Worm (Caenorhabditis elegans): ENCODE measurements around the gene F42C5.3.
A peak's percentile ranks its signal among the peaks of the same experiment; 100 is the strongest.

Gene F42C5.3

DNA sequence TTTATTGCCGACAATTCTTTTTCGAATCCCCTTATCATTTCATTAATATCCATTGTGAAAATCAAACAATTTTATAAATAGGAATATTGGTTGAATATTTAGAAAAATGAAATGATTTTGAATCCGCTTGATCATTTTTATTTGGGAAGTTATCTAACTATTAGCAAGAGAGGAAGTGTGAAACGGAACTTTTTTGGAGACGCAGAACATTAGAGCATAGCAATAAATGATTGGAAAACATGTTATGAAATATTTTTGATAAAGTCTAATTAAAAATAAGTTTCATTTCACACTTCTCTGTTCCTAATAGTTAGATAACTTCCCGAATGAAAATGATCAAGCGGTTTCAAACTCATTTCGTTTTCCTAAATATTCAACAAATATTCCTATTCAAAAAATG, at the start of gene F42C5.3:
Gene F42C5.3, minus strand, starts transcription at position 101 of the 400 bp plus-strand sequence.
- no peak for TF ChIP-seq T22C8.4 (GFP tag; IDR thresholded peaks at IDR 0.05)
- no peak for TF ChIP-seq ref-1 (GFP tag; conservative IDR thresholded peaks at IDR 0.05)
- TF ChIP-seq med-1 (GFP tag; optimal IDR thresholded peaks at IDR 0.05; ENCODE audit: insufficient read depth): no peak
- TF ChIP-seq klf-2 (GFP tag; conservative IDR thresholded peaks at IDR 0.05): no peak
- TF ChIP-seq ztf-23 (GFP tag; IDR thresholded peaks at IDR 0.05): no peak
- TF ChIP-seq flt-1 (GFP tag; IDR thresholded peaks at IDR 0.05): no peak
- TF ChIP-seq cog-1 (tag; optimal IDR thresholded peaks at IDR 0.05): no peak
- no peak for TF ChIP-seq tab-1 (GFP tag; IDR thresholded peaks at IDR 0.05)
- no peak for TF ChIP-seq ztf-29 (GFP tag; IDR thresholded peaks at IDR 0.05)

DNA sequence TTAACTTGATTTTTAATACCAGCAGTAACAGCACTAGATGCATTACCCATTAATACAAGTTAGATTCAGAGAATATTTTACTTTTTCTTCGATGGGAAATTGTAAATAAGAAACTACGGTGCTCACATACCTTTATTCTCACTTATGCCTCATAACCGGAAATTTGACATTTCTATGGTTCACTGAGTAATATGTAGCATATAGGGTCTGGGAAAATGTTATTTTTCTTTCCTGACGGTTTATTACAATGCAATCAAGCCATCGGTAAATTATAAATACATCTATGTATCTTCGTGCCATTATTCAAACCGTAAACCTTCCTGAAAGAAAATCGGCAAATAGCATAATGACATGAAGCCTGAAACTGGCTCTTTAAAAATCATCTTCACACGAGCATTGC, 45.3 kb upstream of the F42C5.3 start, which contains the start of gene ocr-4:
Gene ocr-4, minus strand, starts transcription at position 101 of the 400 bp plus-strand sequence.
- TF ChIP-seq klf-2 (GFP tag; conservative IDR thresholded peaks at IDR 0.05) (no peak), ref-1 (GFP tag; conservative IDR thresholded peaks at IDR 0.05) (no peak), T22C8.4 (GFP tag; IDR thresholded peaks at IDR 0.05) (no peak), med-1 (GFP tag; optimal IDR thresholded peaks at IDR 0.05; ENCODE audit: insufficient read depth) (no peak), tab-1 (GFP tag; IDR thresholded peaks at IDR 0.05) (no peak), ztf-29 (GFP tag; IDR thresholded peaks at IDR 0.05) (no peak), ztf-23 (GFP tag; IDR thresholded peaks at IDR 0.05) (no peak), flt-1 (GFP tag; IDR thresholded peaks at IDR 0.05) (no peak), cog-1 (tag; optimal IDR thresholded peaks at IDR 0.05) (no peak)

DNA sequence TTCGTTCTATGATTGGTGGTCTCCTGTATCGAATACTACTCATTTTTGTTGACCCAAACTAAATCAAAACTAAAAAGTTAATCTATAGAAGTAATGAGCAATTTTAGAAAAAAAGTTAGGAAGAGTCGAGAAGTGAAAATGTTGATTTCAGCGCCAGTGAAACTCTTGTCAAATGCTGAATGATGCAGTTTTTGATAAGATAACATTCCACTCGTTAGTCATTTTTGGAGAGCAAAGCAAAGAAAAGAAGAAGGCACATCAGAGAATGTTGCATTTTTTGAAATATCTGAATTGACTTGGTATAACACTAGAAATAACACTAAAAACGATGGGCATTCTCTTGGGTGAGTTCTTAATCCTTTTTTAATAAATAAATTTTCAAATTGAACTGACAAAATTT, 41.5 kb upstream of the F42C5.3 start, which contains the start of gene sqst-2:
Gene sqst-2, minus strand, starts transcription at position 58 of the 400 bp plus-strand sequence.
- TF ChIP-seq flt-1 (GFP tag; IDR thresholded peaks at IDR 0.05) (no peak), ztf-23 (GFP tag; IDR thresholded peaks at IDR 0.05) (no peak), klf-2 (GFP tag; conservative IDR thresholded peaks at IDR 0.05) (no peak), T22C8.4 (GFP tag; IDR thresholded peaks at IDR 0.05) (no peak), med-1 (GFP tag; optimal IDR thresholded peaks at IDR 0.05; ENCODE audit: insufficient read depth) (no peak), ref-1 (GFP tag; conservative IDR thresholded peaks at IDR 0.05) (no peak), ztf-29 (GFP tag; IDR thresholded peaks at IDR 0.05) (no peak), tab-1 (GFP tag; IDR thresholded peaks at IDR 0.05) (no peak), cog-1 (tag; optimal IDR thresholded peaks at IDR 0.05) (no peak)

DNA sequence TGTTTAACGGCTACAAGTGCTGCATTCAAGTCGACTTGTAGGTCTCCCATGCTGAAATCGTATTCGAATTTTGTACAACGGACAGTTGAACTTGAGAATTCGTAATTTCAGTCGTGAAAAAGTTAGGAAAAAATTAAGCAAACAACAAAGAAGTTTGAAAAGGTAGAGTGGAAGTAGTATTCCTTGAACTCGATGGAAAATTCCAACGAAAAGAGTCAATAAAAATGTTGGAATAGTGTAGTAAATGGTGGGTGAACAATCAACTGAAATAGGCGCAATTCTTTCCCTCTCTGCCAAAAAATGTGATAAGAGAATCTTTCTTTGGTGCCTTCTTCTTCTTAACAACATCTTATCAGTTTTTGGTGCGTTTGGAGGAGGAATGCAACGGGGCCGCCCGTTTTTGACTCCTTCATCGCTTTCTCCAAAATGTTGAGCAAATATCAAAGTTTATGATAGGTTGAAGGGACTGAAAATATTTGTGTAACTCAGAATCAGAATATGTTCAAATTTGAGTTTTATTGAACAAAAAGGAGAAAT, 39.3 kb upstream of the F42C5.3 start, which contains the start of gene ifo-1:
Gene ifo-1, minus strand, starts transcription at position 51 of the 537 bp plus-strand sequence.
- no peak for TF ChIP-seq T22C8.4 (GFP tag; IDR thresholded peaks at IDR 0.05)
- TF ChIP-seq ztf-29 (GFP tag; IDR thresholded peaks at IDR 0.05): no peak
- TF ChIP-seq klf-2 (GFP tag; conservative IDR thresholded peaks at IDR 0.05): no peak
- no peak for TF ChIP-seq ztf-23 (GFP tag; IDR thresholded peaks at IDR 0.05)
- no peak for TF ChIP-seq ref-1 (GFP tag; conservative IDR thresholded peaks at IDR 0.05)
- TF ChIP-seq tab-1 (GFP tag; IDR thresholded peaks at IDR 0.05): no peak
- no peak for TF ChIP-seq med-1 (GFP tag; optimal IDR thresholded peaks at IDR 0.05; ENCODE audit: insufficient read depth)
- no peak for TF ChIP-seq flt-1 (GFP tag; IDR thresholded peaks at IDR 0.05)

DNA sequence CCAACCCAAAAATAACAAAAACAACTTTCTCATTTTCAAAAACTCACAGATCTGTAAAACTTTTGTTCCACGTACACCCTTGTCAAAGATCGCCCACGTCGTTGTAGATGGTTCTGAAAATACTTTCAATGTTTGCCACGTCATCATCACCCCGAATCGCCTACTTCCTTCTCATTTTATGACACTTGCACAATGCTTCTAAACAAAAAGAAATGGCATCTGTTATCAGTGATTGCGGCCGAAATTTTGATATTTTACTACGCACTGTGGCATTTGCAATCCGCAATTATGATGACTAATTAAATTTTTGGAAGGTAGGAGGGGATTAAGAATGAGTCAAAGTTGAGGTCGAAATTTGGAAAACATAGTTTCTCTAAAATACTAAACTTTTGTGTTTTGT, 38.3 kb upstream of the F42C5.3 start:
- TF ChIP-seq ztf-23 (GFP tag; IDR thresholded peaks at IDR 0.05) (no peak), ztf-29 (GFP tag; IDR thresholded peaks at IDR 0.05) (no peak), cog-1 (tag; optimal IDR thresholded peaks at IDR 0.05) (no peak)

DNA sequence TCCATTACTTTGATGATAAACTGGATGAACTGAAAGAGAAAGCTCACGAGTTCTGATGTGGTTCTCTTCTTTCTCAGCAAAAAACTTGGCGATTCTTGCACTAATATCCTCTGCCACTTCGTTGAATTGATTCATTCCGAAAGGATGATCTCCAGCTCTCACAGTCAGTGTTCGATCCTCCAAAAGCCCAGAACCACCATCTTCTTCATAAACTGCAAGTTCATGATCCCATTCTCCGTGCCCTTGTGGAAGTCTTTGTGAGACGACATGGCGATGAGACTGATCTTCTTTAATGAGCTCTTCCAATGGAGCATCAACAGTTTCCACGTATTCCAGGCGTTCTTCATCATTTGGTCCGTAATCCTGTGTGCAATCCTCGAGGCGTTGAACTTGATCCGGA, 37.5 kb upstream of the F42C5.3 start:
- TF ChIP-seq ztf-29 (GFP tag; IDR thresholded peaks at IDR 0.05) (no peak), ztf-23 (GFP tag; IDR thresholded peaks at IDR 0.05) (no peak), klf-2 (GFP tag; conservative IDR thresholded peaks at IDR 0.05) (no peak), cog-1 (tag; optimal IDR thresholded peaks at IDR 0.05) (no peak), tab-1 (GFP tag; IDR thresholded peaks at IDR 0.05) (no peak), med-1 (GFP tag; optimal IDR thresholded peaks at IDR 0.05; ENCODE audit: insufficient read depth) (no peak)

DNA sequence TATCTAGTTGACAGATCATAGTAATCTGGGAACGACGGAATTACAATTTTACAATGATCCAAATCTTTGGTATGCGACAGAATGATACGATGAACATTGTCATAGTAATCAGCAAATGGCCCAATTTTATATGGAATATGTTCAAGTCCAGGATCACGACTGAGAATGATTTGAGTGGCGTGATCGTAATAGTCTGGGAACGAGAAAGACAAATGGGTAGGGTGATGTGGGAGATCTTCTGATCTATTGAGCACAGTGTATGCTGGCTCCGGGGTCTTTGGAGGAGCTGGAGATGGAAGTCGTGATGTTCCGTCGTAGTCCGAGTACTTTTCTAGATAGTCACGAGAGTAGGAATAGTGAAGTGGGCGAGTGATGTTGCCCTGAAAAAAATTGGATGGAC, 36.5 kb upstream of the F42C5.3 start:
- TF ChIP-seq tab-1 (GFP tag; IDR thresholded peaks at IDR 0.05) (no peak), flt-1 (GFP tag; IDR thresholded peaks at IDR 0.05) (no peak), med-1 (GFP tag; optimal IDR thresholded peaks at IDR 0.05; ENCODE audit: insufficient read depth) (no peak), klf-2 (GFP tag; conservative IDR thresholded peaks at IDR 0.05) (no peak), cog-1 (tag; optimal IDR thresholded peaks at IDR 0.05) (no peak), T22C8.4 (GFP tag; IDR thresholded peaks at IDR 0.05) (no peak), ztf-23 (GFP tag; IDR thresholded peaks at IDR 0.05) (no peak), ref-1 (GFP tag; conservative IDR thresholded peaks at IDR 0.05) (no peak), ztf-29 (GFP tag; IDR thresholded peaks at IDR 0.05) (no peak)

DNA sequence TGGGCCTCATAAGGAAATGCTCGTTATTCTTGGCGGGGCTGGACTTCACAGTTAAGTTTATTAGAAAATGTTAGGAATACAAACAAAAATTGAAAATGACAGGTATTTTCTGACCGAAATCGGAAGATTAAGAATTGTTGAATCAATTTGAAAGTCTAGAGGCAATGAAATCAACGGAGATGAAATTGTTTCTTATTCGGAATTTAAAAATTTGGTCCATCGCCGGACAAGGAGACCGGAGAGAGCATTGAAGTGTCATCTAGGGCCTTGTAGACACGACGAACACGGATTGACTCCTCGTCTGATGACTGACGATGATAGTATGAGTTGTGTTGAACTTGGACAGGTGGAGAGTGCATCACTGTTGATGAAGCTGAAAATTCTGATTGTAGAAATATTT, 33.3 kb upstream of the F42C5.3 start:
- no peak for TF ChIP-seq ztf-23 (GFP tag; IDR thresholded peaks at IDR 0.05)
- TF ChIP-seq med-1 (GFP tag; optimal IDR thresholded peaks at IDR 0.05; ENCODE audit: insufficient read depth): no peak
- TF ChIP-seq klf-2 (GFP tag; conservative IDR thresholded peaks at IDR 0.05): no peak
- TF ChIP-seq ref-1 (GFP tag; conservative IDR thresholded peaks at IDR 0.05): no peak
- TF ChIP-seq cog-1 (tag; optimal IDR thresholded peaks at IDR 0.05): no peak
- no peak for TF ChIP-seq tab-1 (GFP tag; IDR thresholded peaks at IDR 0.05)
- TF ChIP-seq flt-1 (GFP tag; IDR thresholded peaks at IDR 0.05): no peak

DNA sequence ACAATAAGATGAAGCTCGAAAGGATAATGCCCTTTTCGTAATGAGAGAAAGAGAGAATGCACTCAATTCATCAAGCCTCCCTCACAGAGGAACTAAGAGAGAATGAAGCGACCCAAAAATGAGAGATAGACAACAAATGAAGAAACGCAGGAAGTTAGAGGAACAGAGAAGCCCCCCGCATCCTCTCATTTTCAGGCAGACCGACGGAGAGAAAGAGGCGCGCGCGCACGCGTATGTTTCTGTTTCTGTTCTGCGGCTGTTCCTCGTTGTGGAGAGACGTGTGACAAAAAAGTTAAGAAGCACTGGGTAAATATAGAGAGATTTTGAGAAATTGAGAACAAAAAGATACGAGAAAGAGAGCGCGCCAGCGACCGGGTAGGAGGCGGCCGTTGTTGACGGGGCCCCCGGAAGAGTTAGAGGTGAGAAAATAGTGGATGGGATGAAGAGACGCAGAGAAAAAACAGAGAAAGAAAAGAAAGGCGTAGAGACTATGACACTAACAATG, 32.6 kb upstream of the F42C5.3 start:
- TF ChIP-seq ztf-29 (GFP tag; IDR thresholded peaks at IDR 0.05) (peak; percentile 35; the same call in 1 of the 2 replicates), ztf-23 (GFP tag; IDR thresholded peaks at IDR 0.05) (0 out of 2 replicates have a peak, but pooled peaks have one; percentile 47), flt-1 (GFP tag; IDR thresholded peaks at IDR 0.05) (0 out of 2 replicates have a peak, but pooled peaks have one; percentile 29), tab-1 (GFP tag; IDR thresholded peaks at IDR 0.05) (no peak), cog-1 (tag; optimal IDR thresholded peaks at IDR 0.05) (peak; percentile 68)

DNA sequence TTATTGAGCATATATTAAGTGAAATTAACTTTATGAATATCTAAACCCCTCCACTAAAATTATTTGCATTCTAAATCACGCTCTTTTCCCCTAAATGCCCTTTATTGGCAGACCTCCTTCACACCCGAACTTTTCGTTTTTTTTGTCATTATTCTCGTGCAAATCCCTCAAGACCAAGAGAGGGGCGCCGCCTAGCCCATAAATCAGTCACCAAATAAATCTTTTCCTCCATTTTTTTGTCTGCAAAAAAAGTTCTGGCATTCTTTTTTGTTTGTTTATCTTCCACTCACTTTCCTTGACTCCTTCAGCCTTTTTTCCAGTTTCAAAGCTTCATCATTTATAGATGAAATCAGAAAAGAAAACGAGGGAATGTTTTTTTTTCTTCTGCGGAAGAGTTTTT, 31.5 kb upstream of the F42C5.3 start:
- TF ChIP-seq tab-1 (GFP tag; IDR thresholded peaks at IDR 0.05) (no peak), T22C8.4 (GFP tag; IDR thresholded peaks at IDR 0.05) (no peak), ref-1 (GFP tag; conservative IDR thresholded peaks at IDR 0.05) (no peak), flt-1 (GFP tag; IDR thresholded peaks at IDR 0.05) (no peak), klf-2 (GFP tag; conservative IDR thresholded peaks at IDR 0.05) (no peak), ztf-29 (GFP tag; IDR thresholded peaks at IDR 0.05) (no peak), cog-1 (tag; optimal IDR thresholded peaks at IDR 0.05) (no peak), ztf-23 (GFP tag; IDR thresholded peaks at IDR 0.05) (no peak), med-1 (GFP tag; optimal IDR thresholded peaks at IDR 0.05; ENCODE audit: insufficient read depth) (no peak)
